Worm (Caenorhabditis elegans) whole organism, dauer: ENCODE results near the gene F40H3.3.

Experiments
- unc-62 ChIP-seq: sonication (generic microtip); optimal IDR thresholded peaks from 2 replicates; lab custom pipeline; 2017; ENCODE audit warnings: missing biosample characterization, missing genetic modification reagents, missing genetic modification characterization

Gene F40H3.3

ce11 chrII:6169156-6169555, 2.2 kb upstream of the F40H3.3 start, which contains the start of gene hst-3.1:
Gene hst-3.1 (minus strand): TSS chrII:6169256.
- no peak for TF ChIP-seq unc-62 (GFP tag; lab: Kevin White, UChicago)

- no peak for TF ChIP-seq unc-62 (GFP tag; lab: Kevin White, UChicago)
These were observed 1.1 kb upstream of the F40H3.3 start for ce11 chrII:6170236-6170635.

ce11 chrII:6173400-6173799, 2.1 kb downstream of the F40H3.3 start, which contains the start of gene F40H3.2:
Gene F40H3.2 (plus strand): TSS chrII:6173649.
- TF ChIP-seq unc-62 (GFP tag; lab: Kevin White, UChicago) = no peak

ce11 chrII:6175027-6175426, 3.7 kb downstream of the F40H3.3 start:
- TF ChIP-seq unc-62 (GFP tag; lab: Kevin White, UChicago) = no peak

- no peak for TF ChIP-seq unc-62 (GFP tag; lab: Kevin White, UChicago)
These were observed 5.0 kb downstream of the F40H3.3 start for ce11 chrII:6176154-6176897.

ce11 chrII:6177975-6178742, 6.9 kb downstream of the F40H3.3 start:
- TF ChIP-seq unc-62 (GFP tag; lab: Kevin White, UChicago) = no peak

ce11 chrII:6178743-6179129, 7.4 kb downstream of the F40H3.3 start:
- no peak for TF ChIP-seq unc-62 (GFP tag; lab: Kevin White, UChicago)

ce11 chrII:6179531-6179930, 8.2 kb downstream of the F40H3.3 start, which contains the start of gene F40H3.1:
Gene F40H3.1 (plus strand): TSS chrII:6179831.
- no peak for TF ChIP-seq unc-62 (GFP tag; lab: Kevin White, UChicago)

ce11 chrII:6180552-6180951, 9.2 kb downstream of the F40H3.3 start:
- no peak for TF ChIP-seq unc-62 (GFP tag; lab: Kevin White, UChicago)

- TF ChIP-seq unc-62 (GFP tag; lab: Kevin White, UChicago) = no peak
These were observed 10.0 kb downstream of the F40H3.3 start for ce11 chrII:6181337-6181736.

ce11 chrII:6190770-6191169, 19.5 kb downstream of the F40H3.3 start:
- TF ChIP-seq unc-62 (GFP tag; lab: Kevin White, UChicago) = no peak

- TF ChIP-seq unc-62 (GFP tag; lab: Kevin White, UChicago) = no peak
These were observed 20.0 kb downstream of the F40H3.3 start, which contains the start of gene fkh-8 for ce11 chrII:6191293-6191692. Gene fkh-8 (minus strand): TSS chrII:6191393.

- TF ChIP-seq unc-62 (GFP tag; lab: Kevin White, UChicago) = no peak
These were observed 21.2 kb downstream of the F40H3.3 start, which contains the start of gene cpb-2 for ce11 chrII:6192484-6192883. Gene cpb-2 (plus strand): TSS chrII:6192784.

- TF ChIP-seq unc-62 (GFP tag; lab: Kevin White, UChicago) = no peak
These were observed 25.6 kb downstream of the F40H3.3 start, which contains the start of the genes rbmx-2 and C30B5.2 for ce11 chrII:6196875-6197274. Gene rbmx-2 (minus strand): TSS chrII:6196948. Gene C30B5.2 (plus strand): TSS chrII:6197180.

ce11 chrII:6198468-6198867, 27.2 kb downstream of the F40H3.3 start, which contains the start of gene szy-4:
Gene szy-4 (plus strand): TSS chrII:6198696.
- TF ChIP-seq unc-62 (GFP tag; lab: Kevin White, UChicago) = no peak

ce11 chrII:6199010-6199409, 27.7 kb downstream of the F40H3.3 start:
- TF ChIP-seq unc-62 (GFP tag; lab: Kevin White, UChicago) = no peak
